Worm (Caenorhabditis elegans): Measurements from ENCODE around the gene blos-4.

DNA sequence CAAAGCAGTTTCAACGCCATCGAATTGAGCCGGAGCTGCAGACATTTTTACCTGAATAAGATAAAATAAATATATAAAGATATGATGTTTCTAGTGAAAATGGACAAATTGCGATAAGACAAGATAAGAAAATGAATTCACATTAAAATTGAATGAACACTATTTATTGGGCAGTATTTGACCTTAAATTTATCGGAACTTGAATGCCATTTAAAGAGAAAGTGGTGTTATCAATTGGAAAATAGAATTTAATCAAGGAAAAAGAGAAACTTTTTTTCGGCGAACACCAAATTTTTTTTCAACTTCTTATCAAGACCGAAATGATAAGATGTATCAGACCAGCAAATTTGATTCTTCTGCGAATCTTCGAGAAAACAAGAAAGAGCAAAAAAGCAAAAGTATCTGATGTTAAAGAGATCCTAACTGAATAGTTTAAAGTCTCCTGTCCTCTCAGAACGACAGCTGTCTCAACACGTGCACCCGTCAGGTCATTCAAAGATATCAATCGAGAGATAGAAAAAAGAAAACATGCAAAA is 45.1 kb downstream of the blos-4 start, which contains the start of gene upb-1:
- TF ChIP-seq egl-27 (tag; optimal IDR thresholded peaks at IDR 0.05) (no peak), jun-1 (tag; optimal IDR thresholded peaks at IDR 0.05) (no peak), lin-14 (GFP tag; optimal IDR thresholded peaks at IDR 0.05) (peak; percentile 72), rnt-1 (tag; optimal IDR thresholded peaks at IDR 0.05) (peak; percentile 62), fkh-10 (GFP tag; optimal IDR thresholded peaks at IDR 0.05) (no peak), nhr-28 (tag; optimal IDR thresholded peaks at IDR 0.05) (no peak), ztf-11 (tag; optimal IDR thresholded peaks at IDR 0.05) (no peak), dsc-1 (tag; optimal IDR thresholded peaks at IDR 0.05) (no peak), mdl-1 (tag; optimal IDR thresholded peaks at IDR 0.05) (peak in 1 of 2 experiments; percentile 64)
